Fruit fly (Drosophila melanogaster) whole organism, wandering third instar larva: ENCODE measurements around the gene PGAP2.
A peak's percentile ranks its signal among the peaks of the same experiment; 100 is the strongest.

Source experiments
- Abd-B ChIP-seq: fragments of >200 bp; optimal IDR thresholded peaks from 2 replicates; lab custom pipeline; 2017; ENCODE audit warnings: missing biosample characterization, missing genetic modification characterization
- CG32264 ChIP-seq: fragments of 200-800 bp; sonication (Bioruptor generic); optimal IDR thresholded peaks from 2 replicates; lab custom pipeline; 2016; ENCODE audit warnings: missing biosample characterization, missing genetic modification characterization
- CG9705 ChIP-seq: fragments of 200-800 bp; sonication (Bioruptor generic); optimal IDR thresholded peaks from 2 replicates; lab custom pipeline; 2018; ENCODE audit warnings: missing biosample characterization, mild to moderate bottlenecking, missing genetic modification characterization
- CrebA ChIP-seq: fragments of 200-800 bp; sonication (Bioruptor generic); optimal IDR thresholded peaks from 2 replicates; lab custom pipeline; 2016; ENCODE audit warnings: missing biosample characterization, mild to moderate bottlenecking, missing genetic modification characterization, borderline replicate concordance
- Dfd ChIP-seq: fragments of >200 bp; optimal IDR thresholded peaks from 2 replicates; lab custom pipeline; 2017; ENCODE audit warnings: missing biosample characterization, missing genetic modification characterization
- Dif ChIP-seq: fragments of 200-275, 200-300 bp; sonication (Bioruptor generic); optimal IDR thresholded peaks from 2 replicates; lab custom pipeline; 2018; ENCODE audit warnings: missing biosample characterization, missing genetic modification characterization; ENCODE audit not compliant: partially characterized antibody
- GATAd ChIP-seq: sonication (Bioruptor generic); optimal IDR thresholded peaks from 2 replicates; lab custom pipeline; 2016; ENCODE audit warnings: missing biosample characterization, missing genetic modification characterization
- HLH106 ChIP-seq: fragments of 200-800 bp; optimal IDR thresholded peaks from 3 replicates; lab custom pipeline; 2019; ENCODE audit warnings: missing biosample characterization, mild to moderate bottlenecking, missing genetic modification characterization, moderate library complexity
- Hnf4 ChIP-seq: fragments of 200-800 bp; sonication (Bioruptor generic); optimal IDR thresholded peaks from 2 replicates; lab custom pipeline; 2016; ENCODE audit warnings: missing biosample characterization, mild to moderate bottlenecking, missing genetic modification characterization
- Hr78 ChIP-seq: fragments of >200 bp; optimal IDR thresholded peaks from 2 replicates; lab custom pipeline; 2017; ENCODE audit warnings: missing biosample characterization, missing genetic modification characterization
- Hr83 ChIP-seq: fragments of 200-300 bp; sonication (Bioruptor generic); optimal IDR thresholded peaks from 2 replicates; lab custom pipeline; 2016; ENCODE audit warnings: missing biosample characterization, mild to moderate bottlenecking, missing genetic modification characterization, moderate library complexity; ENCODE audit not compliant: poor library complexity, severe bottlenecking
- Jra ChIP-seq: sonication (Bioruptor generic); optimal IDR thresholded peaks from 2 replicates; lab custom pipeline; 2016; ENCODE audit warnings: missing biosample characterization, missing genetic modification characterization
- Mio ChIP-seq: sonication (Bioruptor generic); optimal IDR thresholded peaks from 2 replicates; lab custom pipeline; 2016; ENCODE audit warnings: missing biosample characterization, missing genetic modification characterization
- Myc ChIP-seq: fragments of >200 bp; optimal IDR thresholded peaks from 2 replicates; lab custom pipeline; 2017
- N ChIP-seq: fragments of >200 bp; optimal IDR thresholded peaks from 2 replicates; lab custom pipeline; 2018; ENCODE audit warnings: missing biosample characterization, missing external identifiers, missing genetic modification characterization
- OdsH ChIP-seq: fragments of 200-800 bp; sonication (Bioruptor generic); optimal IDR thresholded peaks from 2 replicates; lab custom pipeline; 2016; ENCODE audit warnings: missing biosample characterization, mild to moderate bottlenecking, missing genetic modification characterization
- Rel ChIP-seq, 2 experiments: fragments of 200-800 bp; sonication (Bioruptor generic) in 1 of 2; optimal IDR thresholded peaks; 2 replicates in 1 of 2; 3 replicates in 1 of 2; lab custom pipeline; 2016 to 2019; ENCODE audit warnings: mild to moderate bottlenecking in 2 of 2, missing biosample characterization in 2 of 2, missing genetic modification characterization in 2 of 2, moderate library complexity in 1 of 2
- Sp1 ChIP-seq: fragments of 200-800 bp; sonication (Bioruptor generic); optimal IDR thresholded peaks from 3 replicates; lab custom pipeline; 2019; ENCODE audit warnings: missing biosample characterization, mild to moderate bottlenecking, missing genetic modification characterization, moderate library complexity
- Vsx2 ChIP-seq: fragments of 200-300, 225-300 bp; sonication (Bioruptor generic); optimal IDR thresholded peaks from 2 replicates; lab custom pipeline; 2018; ENCODE audit warnings: missing biosample characterization, missing genetic modification characterization; ENCODE audit not compliant: partially characterized antibody
- br ChIP-seq: fragments of 200-800 bp; sonication (Bioruptor generic); optimal IDR thresholded peaks from 2 replicates; lab custom pipeline; 2016; ENCODE audit warnings: missing biosample characterization, missing genetic modification characterization
- brk ChIP-seq: fragments of 200-800 bp; sonication (Bioruptor generic); optimal IDR thresholded peaks from 2 replicates; lab custom pipeline; 2016; ENCODE audit warnings: missing biosample characterization, mild to moderate bottlenecking, missing genetic modification characterization
- dl ChIP-seq, 2 experiments: fragments of 175-275, 200-275 bp in 1 of 2; fragments of 200-275 bp in 1 of 2; sonication (Bioruptor generic); optimal IDR thresholded peaks; lab custom pipeline; 2018; ENCODE audit warnings: mild to moderate bottlenecking in 2 of 2, missing biosample characterization in 2 of 2, missing genetic modification characterization in 2 of 2, moderate library complexity in 2 of 2; ENCODE audit not compliant: partially characterized antibody in 2 of 2, insufficient read depth in 1 of 2
- dmrt93B ChIP-seq: fragments of 200-800 bp; sonication (Bioruptor generic); optimal IDR thresholded peaks from 2 replicates; lab custom pipeline; 2018; ENCODE audit warnings: missing biosample characterization, mild to moderate bottlenecking, missing genetic modification characterization
- dsf ChIP-seq: sonication (Bioruptor generic); optimal IDR thresholded peaks from 2 replicates; lab custom pipeline; 2016; ENCODE audit warnings: missing biosample characterization, missing genetic modification characterization, borderline replicate concordance
- ey ChIP-seq: fragments of 200-800 bp; sonication (Bioruptor generic); optimal IDR thresholded peaks from 2 replicates; lab custom pipeline; 2016; ENCODE audit warnings: missing biosample characterization, missing genetic modification characterization
- foxo ChIP-seq, 2 experiments: fragments of 200-800 bp; sonication (Bioruptor generic); optimal IDR thresholded peaks; 2 replicates in 1 of 2; 3 replicates in 1 of 2; lab custom pipeline; 2016 to 2017; ENCODE audit warnings: missing biosample characterization in 2 of 2, missing genetic modification characterization in 2 of 2
- fru ChIP-seq: fragments of 200-800 bp; sonication (Bioruptor generic); optimal IDR thresholded peaks from 3 replicates; lab custom pipeline; 2016; ENCODE audit warnings: missing biosample characterization, mild to moderate bottlenecking, missing genetic modification characterization
- h ChIP-seq: fragments of 200-800 bp; sonication (Bioruptor generic); optimal IDR thresholded peaks from 3 replicates; lab custom pipeline; 2016; ENCODE audit warnings: missing biosample characterization, mild to moderate bottlenecking, missing genetic modification characterization
- jim ChIP-seq: fragments of 175-275, 200-325 bp; sonication (Bioruptor generic); optimal IDR thresholded peaks from 2 replicates; lab custom pipeline; 2016; ENCODE audit warnings: missing biosample characterization, mild to moderate bottlenecking, missing genetic modification characterization
- lola ChIP-seq: fragments of >200 bp; optimal IDR thresholded peaks from 2 replicates; lab custom pipeline; 2017; ENCODE audit warnings: missing biosample characterization, missing genetic modification characterization
- pan ChIP-seq: fragments of >200 bp; optimal IDR thresholded peaks from 2 replicates; lab custom pipeline; 2017
- psq ChIP-seq: fragments of 200-800 bp; sonication (Bioruptor generic); optimal IDR thresholded peaks from 3 replicates; lab custom pipeline; 2017; ENCODE audit warnings: missing biosample characterization, mild to moderate bottlenecking, missing genetic modification characterization, moderate library complexity
- rgr ChIP-seq: fragments of 200-800 bp; sonication (Bioruptor generic); optimal IDR thresholded peaks from 3 replicates; lab custom pipeline; 2016; ENCODE audit warnings: missing biosample characterization, mild to moderate bottlenecking, missing genetic modification characterization
- sage ChIP-seq: fragments of 200-800 bp; sonication (Bioruptor generic); optimal IDR thresholded peaks from 2 replicates; lab custom pipeline; 2016; ENCODE audit warnings: missing biosample characterization, mild to moderate bottlenecking, missing genetic modification characterization
- sv ChIP-seq: fragments of 200-800 bp; sonication (Bioruptor generic); optimal IDR thresholded peaks from 3 replicates; lab custom pipeline; 2016; ENCODE audit warnings: missing biosample characterization, missing genetic modification characterization
- tai ChIP-seq: sonication (Bioruptor generic); optimal IDR thresholded peaks from 2 replicates; lab custom pipeline; 2016; ENCODE audit warnings: missing biosample characterization, missing genetic modification characterization
- usp ChIP-seq: fragments of >200 bp; optimal IDR thresholded peaks from 2 replicates; lab custom pipeline; 2017; ENCODE audit warnings: missing biosample characterization, missing genetic modification characterization
- woc ChIP-seq: sonication (Bioruptor generic); optimal IDR thresholded peaks from 2 replicates; lab custom pipeline; 2016; ENCODE audit warnings: missing biosample characterization, mild to moderate bottlenecking, missing genetic modification characterization

Gene PGAP2

DNA sequence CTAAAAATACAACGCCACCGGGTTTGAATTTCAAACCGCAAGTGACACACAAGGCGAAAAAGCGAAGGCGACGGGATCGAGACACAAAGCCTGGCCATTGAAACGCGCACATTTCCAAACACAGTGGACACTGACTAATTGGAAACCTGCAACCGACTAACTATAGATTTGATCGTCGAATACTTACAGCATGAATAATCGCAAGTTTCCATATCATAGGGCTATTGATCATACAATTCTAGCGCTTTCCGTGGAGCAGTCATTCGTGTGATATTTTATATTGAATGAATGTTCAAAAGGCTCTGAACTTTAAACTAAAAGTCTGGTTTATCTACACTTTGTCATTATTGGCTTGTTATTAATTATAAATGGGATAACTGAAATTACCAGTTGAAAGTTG lies 24.0 kb upstream of the PGAP2 start:
- TF ChIP-seq dmrt93B (GFP tag; lab: Kevin White, UChicago) (no peak), OdsH (peak; percentile 1), Hnf4 (GFP tag; lab: Kevin White, UChicago) (no peak), HLH106 (tag; lab: Kevin White, UChicago) (peak; percentile 13), Sp1 (GFP tag; lab: Kevin White, UChicago) (no peak), fru (GFP tag; lab: Kevin White, UChicago) (peak; percentile 9), Abd-B (GFP tag; lab: Kevin White, UChicago) (no peak), CrebA (GFP tag; lab: Kevin White, UChicago) (no peak), lola (no peak), brk (GFP tag; lab: Kevin White, UChicago) (no peak), GATAd (GFP tag; lab: Kevin White, UChicago) (no peak), woc (no peak), N (GFP tag; lab: Kevin White, UChicago) (no peak), br (GFP tag; lab: Kevin White, UChicago) (peak; percentile 7), dl (GFP tag; optimal IDR thresholded peaks at IDR 0.05; lab: Kevin White, UChicago; ENCODE audit: insufficient read depth in 1 of 2, partially characterized antibody in 2 of 2) (no peak), ey (peak; percentile 4), foxo (GFP tag; optimal IDR thresholded peaks at IDR 0.05; lab: Kevin White, UChicago) (no peak)

- no peak for TF ChIP-seq N (GFP tag; lab: Kevin White, UChicago)
- no peak for TF ChIP-seq usp
- TF ChIP-seq Rel (GFP tag; optimal IDR thresholded peaks at IDR 0.05; lab: Kevin White, UChicago): no peak
- peak; percentile 64 for TF ChIP-seq Rel (tag; optimal IDR thresholded peaks at IDR 0.05; lab: Kevin White, UChicago)
These were observed 23.6 kb upstream of the PGAP2 start for dm6 chr2L:842873-843272.

DNA sequence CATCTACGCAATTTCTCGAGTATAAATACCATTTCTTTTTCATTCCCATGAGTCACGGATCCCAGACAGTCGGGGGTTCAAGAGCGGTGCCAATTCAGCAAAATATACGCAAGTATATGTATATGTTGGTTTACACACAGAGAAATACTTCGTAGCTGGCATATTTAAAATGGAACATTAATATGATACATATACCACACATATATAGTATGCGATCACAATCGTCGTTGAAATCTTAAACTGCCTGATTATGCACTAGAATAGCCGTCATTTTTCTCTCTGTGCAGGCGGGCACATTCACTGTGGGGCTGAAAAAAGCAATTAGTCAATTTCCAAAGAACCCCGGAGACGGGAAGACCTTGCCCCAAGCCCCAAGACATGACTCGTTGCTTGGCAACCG lies 22.4 kb upstream of the PGAP2 start:
- TF ChIP-seq br (GFP tag; lab: Kevin White, UChicago): peak; percentile 97
- TF ChIP-seq foxo (GFP tag; optimal IDR thresholded peaks at IDR 0.05; lab: Kevin White, UChicago): peak; percentile 57 to 96
- no peak for TF ChIP-seq Hr78 (GFP tag; lab: Kevin White, UChicago)
- peak; percentile 96 for TF ChIP-seq OdsH
- peak; percentile 95 for TF ChIP-seq Jra
- TF ChIP-seq psq: peak; percentile 91
- peak; percentile 93 for TF ChIP-seq Sp1 (GFP tag; lab: Kevin White, UChicago)
- TF ChIP-seq usp: no peak
- TF ChIP-seq rgr (GFP tag; lab: Kevin White, UChicago): peak; percentile 96
- peak; percentile 64 for TF ChIP-seq sv (GFP tag; lab: Kevin White, UChicago)
- peak; percentile 76 for TF ChIP-seq Hr83 (GFP tag; lab: Kevin White, UChicago)
- no peak for TF ChIP-seq dl (GFP tag; optimal IDR thresholded peaks at IDR 0.05; lab: Kevin White, UChicago; ENCODE audit: insufficient read depth in 1 of 2, partially characterized antibody in 2 of 2)
- no peak for TF ChIP-seq CrebA (GFP tag; lab: Kevin White, UChicago)
- TF ChIP-seq N (GFP tag; lab: Kevin White, UChicago): no peak
- no peak for TF ChIP-seq jim (GFP tag; lab: Kevin White, UChicago)
- TF ChIP-seq Vsx2 (GFP tag; lab: Kevin White, UChicago): no peak
- peak; percentile 91 for TF ChIP-seq dmrt93B (GFP tag; lab: Kevin White, UChicago)
- TF ChIP-seq lola: no peak
- peak; percentile 93 for TF ChIP-seq ey
- peak; percentile 95 for TF ChIP-seq fru (GFP tag; lab: Kevin White, UChicago)
- peak; percentile 85 for TF ChIP-seq GATAd (GFP tag; lab: Kevin White, UChicago)
- no peak for TF ChIP-seq Dfd (GFP tag; lab: Kevin White, UChicago)
- TF ChIP-seq dsf: peak; percentile 80
- peak; percentile 97 for TF ChIP-seq h (GFP tag; lab: Kevin White, UChicago)
- no peak for TF ChIP-seq pan (lab: Kevin White, UChicago)
- TF ChIP-seq Myc: no peak
- TF ChIP-seq brk (GFP tag; lab: Kevin White, UChicago): peak; percentile 86
- TF ChIP-seq Mio: peak; percentile 87
- peak; percentile 97 for TF ChIP-seq Hnf4 (GFP tag; lab: Kevin White, UChicago)
- peak; percentile 91 for TF ChIP-seq sage (GFP tag; lab: Kevin White, UChicago)
- peak; percentile 86 for TF ChIP-seq woc
- TF ChIP-seq Abd-B (GFP tag; lab: Kevin White, UChicago): no peak
- peak; percentile 87 for TF ChIP-seq Rel (GFP tag; optimal IDR thresholded peaks at IDR 0.05; lab: Kevin White, UChicago)
- peak; percentile 86 for TF ChIP-seq Rel (tag; optimal IDR thresholded peaks at IDR 0.05; lab: Kevin White, UChicago)
- TF ChIP-seq tai (GFP tag; lab: Kevin White, UChicago): peak; percentile 95
- TF ChIP-seq CG32264 (GFP tag; lab: Kevin White, UChicago): peak; percentile 87
- TF ChIP-seq CG9705 (GFP tag; lab: Kevin White, UChicago): peak; percentile 94
- TF ChIP-seq HLH106 (tag; lab: Kevin White, UChicago): peak; percentile 97
- no peak for TF ChIP-seq Dif (GFP tag; lab: Kevin White, UChicago)
